Worm (Caenorhabditis elegans): Measurements from ENCODE around the gene F15H10.12.
A peak's percentile ranks its signal among the peaks of the same experiment; 100 is the strongest.

The F15H10.12 gene

ce11 chrV:10441135-10442024 lies 31.5 kb upstream of the F15H10.12 start, which contains the start of gene pap-1 (continued):
- no peak for TF ChIP-seq cey-2 (tag; optimal IDR thresholded peaks at IDR 0.05; ENCODE audit: borderline replicate concordance, insufficient read depth)
- TF ChIP-seq zag-1 (tag; optimal IDR thresholded peaks at IDR 0.05), result no peak
- no peak for TF ChIP-seq php-3 (GFP tag; IDR thresholded peaks at IDR 0.05)
- TF ChIP-seq lim-7 (GFP tag; IDR thresholded peaks at IDR 0.05), result no peak
- TF ChIP-seq lsy-2 (tag; optimal IDR thresholded peaks at IDR 0.05), result peak in 1 of 2 experiments; percentile 36
- no peak for TF ChIP-seq lin-39 (tag; optimal IDR thresholded peaks at IDR 0.05)
- no peak for TF ChIP-seq attf-4 (tag; optimal IDR thresholded peaks at IDR 0.05)
- no peak for TF ChIP-seq unc-62 (GFP tag; optimal IDR thresholded peaks at IDR 0.05 in 1 of 2)
- no peak for TF ChIP-seq unc-62 (tag; optimal IDR thresholded peaks at IDR 0.05)
- no peak for TF ChIP-seq tag-97 (GFP tag; IDR thresholded peaks at IDR 0.05)
- TF ChIP-seq nhr-48 (tag; optimal IDR thresholded peaks at IDR 0.05), result no peak
- TF ChIP-seq ZK337.2 (GFP tag; IDR thresholded peaks at IDR 0.05), result no peak
- no peak for TF ChIP-seq T20F7.1 (GFP tag; optimal IDR thresholded peaks at IDR 0.05)
- no peak for TF ChIP-seq snpc-4 (tag; optimal IDR thresholded peaks at IDR 0.05)
- no peak for TF ChIP-seq pha-4 (GFP tag; IDR thresholded peaks at IDR 0.05)
- no peak for TF ChIP-seq pha-4 (tag; optimal IDR thresholded peaks at IDR 0.05)
- no peak for TF ChIP-seq arid-1 (GFP tag; conservative IDR thresholded peaks at IDR 0.05)
- peak; percentile 57 for TF ChIP-seq hlh-11 (tag; optimal IDR thresholded peaks at IDR 0.05)
- TF ChIP-seq saeg-2 (GFP tag; IDR thresholded peaks at IDR 0.05), result no peak
- TF ChIP-seq mdl-1 (tag; optimal IDR thresholded peaks at IDR 0.05), result peak in 1 of 2 experiments; percentile 67
- TF ChIP-seq gei-8 (GFP tag; optimal IDR thresholded peaks at IDR 0.05), result no peak
- TF ChIP-seq lin-38 (GFP tag; IDR thresholded peaks at IDR 0.05), result peak; percentile 20; the same call in 1 of the 2 replicates
- no peak for TF ChIP-seq ztf-7 (tag; optimal IDR thresholded peaks at IDR 0.05)
- no peak for TF ChIP-seq zip-2 (tag; optimal IDR thresholded peaks at IDR 0.05)
- TF ChIP-seq dmd-6 (GFP tag; IDR thresholded peaks at IDR 0.05), result no peak
- TF ChIP-seq mep-1 (tag; optimal IDR thresholded peaks at IDR 0.05), result no peak
- TF ChIP-seq lin-15B (tag; optimal IDR thresholded peaks at IDR 0.05), result no peak
- no peak for TF ChIP-seq ceh-20 (GFP tag; IDR thresholded peaks at IDR 0.05)
- TF ChIP-seq fos-1 (tag; optimal IDR thresholded peaks at IDR 0.05), result no peak
- no peak for TF ChIP-seq egl-27 (tag; optimal IDR thresholded peaks at IDR 0.05)
- no peak for TF ChIP-seq nhr-10 (tag; optimal IDR thresholded peaks at IDR 0.05)
- TF ChIP-seq ama-1 (optimal IDR thresholded peaks at IDR 0.05), result no peak
- TF ChIP-seq fkh-10 (GFP tag; optimal IDR thresholded peaks at IDR 0.05), result no peak
- no peak for TF ChIP-seq daf-16 (GFP tag; optimal IDR thresholded peaks at IDR 0.05)
- no peak for TF ChIP-seq daf-16 (tag; optimal IDR thresholded peaks at IDR 0.05)
- no peak for TF ChIP-seq nhr-102 (tag; optimal IDR thresholded peaks at IDR 0.05)
- no peak for TF ChIP-seq zfp-3 (GFP tag; conservative IDR thresholded peaks at IDR 0.05)
- peak; percentile 95 for TF ChIP-seq hlh-30 (tag; optimal IDR thresholded peaks at IDR 0.05; ENCODE audit: insufficient read depth)
- TF ChIP-seq Y105C5A.15 (GFP tag; IDR thresholded peaks at IDR 0.05), result no peak
- no peak for TF ChIP-seq aly-2 (tag; optimal IDR thresholded peaks at IDR 0.05)
- no peak for TF ChIP-seq nhr-11 (tag; optimal IDR thresholded peaks at IDR 0.05)
- TF ChIP-seq ceh-44 (GFP tag; IDR thresholded peaks at IDR 0.05), result no peak
- no peak for TF ChIP-seq rbr-2 (tag; optimal IDR thresholded peaks at IDR 0.05)
- peak; percentile 59 for TF ChIP-seq ceh-28 (tag; optimal IDR thresholded peaks at IDR 0.05)
- TF ChIP-seq ceh-32 (tag; optimal IDR thresholded peaks at IDR 0.05; ENCODE audit: poor library complexity), result no peak
- no peak for TF ChIP-seq madf-5 (GFP tag; IDR thresholded peaks at IDR 0.05)
- TF ChIP-seq egl-43 (GFP tag; IDR thresholded peaks at IDR 0.05), result no peak
- no peak for TF ChIP-seq R02D3.7 (tag; optimal IDR thresholded peaks at IDR 0.05)
- no peak for TF ChIP-seq nhr-76 (tag; optimal IDR thresholded peaks at IDR 0.05)
